Worm (Caenorhabditis elegans) whole organism, L4 larva: ENCODE measurements around the gene ZK675.4.

Experiments
- D1046.2 ChIP-seq: fragments of 200-800 bp; sonication (Bioruptor generic); IDR thresholded peaks from 2 replicates; pipeline ENCODE4 v1.3.6; 2022; ENCODE audit warnings: missing genetic modification characterization, missing compliant biosample characterization
- F26F4.8 ChIP-seq: fragments of 200-800 bp; sonication (Bioruptor generic); conservative IDR thresholded peaks from 2 replicates; pipeline ENCODE4 v1.3.6; 2022; ENCODE audit warnings: missing genetic modification characterization, missing compliant biosample characterization
- F37D6.2 ChIP-seq: sonication (generic microtip); optimal IDR thresholded peaks from 2 replicates; lab custom pipeline; 2016; ENCODE audit warnings: mild to moderate bottlenecking, missing genetic modification characterization, missing compliant biosample characterization
- R02D3.7 ChIP-seq: fragments of 150-350 bp; sonication (generic microtip); optimal IDR thresholded peaks from 3 replicates; lab custom pipeline; 2014; ENCODE audit warnings: missing biosample characterization, missing genetic modification characterization
- T20F7.1 ChIP-seq: fragments of 200-800 bp; sonication (Bioruptor generic); optimal IDR thresholded peaks from 2 replicates; lab custom pipeline; 2018; ENCODE audit warnings: mild to moderate bottlenecking, missing genetic modification characterization, missing compliant biosample characterization
- T26A8.4 ChIP-seq: fragments of 200-800 bp; sonication (Bioruptor generic); IDR thresholded peaks from 2 replicates; pipeline ENCODE4 v1.3.6; 2022; ENCODE audit warnings: missing genetic modification characterization, missing compliant biosample characterization
- Y48G9A.11 ChIP-seq: fragments of 200-800 bp; sonication (Bioruptor generic); IDR thresholded peaks from 2 replicates; pipeline ENCODE4 v1.3.6; 2022; ENCODE audit warnings: missing genetic modification reagents, missing genetic modification characterization, missing compliant biosample characterization
- Y75B8A.6 ChIP-seq: fragments of 200-800 bp; sonication (Bioruptor generic); IDR thresholded peaks from 2 replicates; pipeline ENCODE4 v1.3.6; 2022; ENCODE audit warnings: missing genetic modification reagents, missing genetic modification characterization, missing compliant biosample characterization
- aha-1 ChIP-seq: fragments of 150-350 bp; peaks from one replicate; lab custom pipeline; 2014; ENCODE audit warnings: missing biosample characterization, missing genetic modification characterization
- ama-1 ChIP-seq: fragments of 150-350 bp; optimal IDR thresholded peaks from 2 replicates; lab custom pipeline; 2014; ENCODE audit warnings: inconsistent platforms, mixed read lengths
- attf-4 ChIP-seq: sonication (generic microtip); optimal IDR thresholded peaks from 3 replicates; lab custom pipeline; 2017; ENCODE audit warnings: missing biosample characterization, missing genetic modification characterization
- ceh-20 ChIP-seq: fragments of 200-800 bp; sonication (Bioruptor generic); IDR thresholded peaks from 2 replicates; pipeline ENCODE4 v1.3.6; 2022; ENCODE audit warnings: missing genetic modification reagents, missing genetic modification characterization, missing compliant biosample characterization
- ceh-28 ChIP-seq: fragments of 150-350 bp; optimal IDR thresholded peaks from 2 replicates; lab custom pipeline; 2014; ENCODE audit warnings: missing biosample characterization, missing genetic modification reagents, missing genetic modification characterization
- ceh-44 ChIP-seq: fragments of 200-800 bp; sonication (Bioruptor generic); IDR thresholded peaks from 2 replicates; pipeline ENCODE4 v1.3.6; 2022; ENCODE audit warnings: missing genetic modification reagents, missing genetic modification characterization, missing compliant biosample characterization
- ceh-82 ChIP-seq: sonication (generic microtip); optimal IDR thresholded peaks from 2 replicates; lab custom pipeline; 2017; ENCODE audit warnings: missing biosample characterization, missing genetic modification characterization
- ctbp-1 ChIP-seq: fragments of 200-800 bp; sonication (Bioruptor generic); IDR thresholded peaks from 2 replicates; pipeline ENCODE4 v1.3.6; 2022; ENCODE audit warnings: missing genetic modification reagents, missing genetic modification characterization, missing compliant biosample characterization
- daf-16 ChIP-seq, 3 experiments: sonication (generic microtip); optimal IDR thresholded peaks; 2 replicates each; lab custom pipeline; 2016 to 2017; ENCODE audit warnings: missing genetic modification characterization in 3 of 3, missing genetic modification reagents in 3 of 3, mild to moderate bottlenecking in 2 of 3, missing compliant biosample characterization in 2 of 3, missing biosample characterization in 1 of 3, moderate library complexity in 1 of 3
- dmd-6 ChIP-seq: fragments of 200-800 bp; sonication (Bioruptor generic); IDR thresholded peaks from 2 replicates; pipeline ENCODE4 v1.3.6; 2022; ENCODE audit warnings: missing genetic modification reagents, missing genetic modification characterization, missing compliant biosample characterization
- dmd-8 ChIP-seq: fragments of 200-800 bp; sonication (Bioruptor generic); IDR thresholded peaks from 2 replicates; pipeline ENCODE4 v1.3.6; 2022; ENCODE audit warnings: missing genetic modification characterization, missing compliant biosample characterization
- dmd-9 ChIP-seq: fragments of 200-800 bp; sonication (Bioruptor generic); IDR thresholded peaks from 2 replicates; pipeline ENCODE4 v1.3.6; 2022; ENCODE audit warnings: missing genetic modification reagents, missing genetic modification characterization, missing compliant biosample characterization
- dpl-1 ChIP-seq: fragments of 150-350 bp; optimal IDR thresholded peaks from 2 replicates; lab custom pipeline; 2014; ENCODE audit warnings: missing biosample characterization, missing genetic modification reagents, missing genetic modification characterization
- dve-1 ChIP-seq: sonication (generic microtip); optimal IDR thresholded peaks from 2 replicates; lab custom pipeline; 2017; ENCODE audit warnings: antibody characterized with exemption, mild to moderate bottlenecking, missing genetic modification characterization, missing compliant biosample characterization; ENCODE audit not compliant: insufficient read depth
- egl-27 ChIP-seq: sonication (generic microtip); optimal IDR thresholded peaks from 3 replicates; lab custom pipeline; 2017; ENCODE audit warnings: missing biosample characterization, missing genetic modification reagents, missing genetic modification characterization
- fkh-10 ChIP-seq: fragments of 150-350 bp; optimal IDR thresholded peaks from 2 replicates; lab custom pipeline; 2014; ENCODE audit warnings: missing biosample characterization, missing genetic modification reagents, missing genetic modification characterization
- fos-1 ChIP-seq: fragments of 150-350 bp; optimal IDR thresholded peaks from 2 replicates; lab custom pipeline; 2014; ENCODE audit warnings: missing biosample characterization, missing genetic modification characterization
- hif-1 ChIP-seq, 2 experiments: sonication (generic microtip); optimal IDR thresholded peaks; 2 replicates each; lab custom pipeline; 2016 to 2017; ENCODE audit warnings: missing compliant biosample characterization in 2 of 2, missing genetic modification characterization in 2 of 2, missing genetic modification reagents in 2 of 2, missing genotype in 2 of 2, mild to moderate bottlenecking in 1 of 2
- hlh-11 ChIP-seq: fragments of 200-800 bp; sonication (Bioruptor generic); optimal IDR thresholded peaks from 2 replicates; lab custom pipeline; 2018; ENCODE audit warnings: mild to moderate bottlenecking, missing genetic modification characterization, missing compliant biosample characterization
- hlh-30 ChIP-seq: sonication (generic microtip); optimal IDR thresholded peaks from 2 replicates; lab custom pipeline; 2017; ENCODE audit warnings: antibody characterized with exemption, mild to moderate bottlenecking, missing genetic modification characterization, missing compliant biosample characterization; ENCODE audit not compliant: insufficient read depth
- hmg-1.1 ChIP-seq: fragments of 200-800 bp; sonication (Bioruptor generic); IDR thresholded peaks from 2 replicates; pipeline ENCODE4 v1.3.6; 2022; ENCODE audit warnings: missing genetic modification reagents, missing genetic modification characterization, missing compliant biosample characterization
- lim-7 ChIP-seq: fragments of 200-800 bp; sonication (Bioruptor generic); IDR thresholded peaks from 2 replicates; pipeline ENCODE4 v1.3.6; 2022; ENCODE audit warnings: missing genetic modification characterization, missing compliant biosample characterization
- lin-13 ChIP-seq: fragments of 150-350 bp; optimal IDR thresholded peaks from 2 replicates; lab custom pipeline; 2014; ENCODE audit warnings: missing biosample characterization, missing genetic modification reagents, missing genetic modification characterization
- mdl-1 ChIP-seq, 2 experiments: fragments of 150-350 bp in 1 of 2; sonication (generic microtip) in 1 of 2; optimal IDR thresholded peaks; 2 replicates each; lab custom pipeline; 2014 to 2017; ENCODE audit warnings: missing biosample characterization in 2 of 2, missing genetic modification characterization in 2 of 2
- mep-1 ChIP-seq: fragments of 150-350 bp; sonication (generic microtip); optimal IDR thresholded peaks from 3 replicates; lab custom pipeline; 2014; ENCODE audit warnings: missing biosample characterization, missing genetic modification characterization
- mes-2 ChIP-seq: sonication (generic microtip); optimal IDR thresholded peaks from 2 replicates; lab custom pipeline; 2016; ENCODE audit warnings: missing genotype, mild to moderate bottlenecking, missing genetic modification characterization, missing compliant biosample characterization; ENCODE audit not compliant: poor library complexity, severe bottlenecking
- mxl-2 ChIP-seq: fragments of 200-800 bp; sonication (Bioruptor generic); conservative IDR thresholded peaks from 2 replicates; pipeline ENCODE4 v1.3.6; 2022; ENCODE audit warnings: missing genetic modification reagents, missing genetic modification characterization, missing compliant biosample characterization
- mxl-3 ChIP-seq: fragments of 200-800 bp; sonication (Bioruptor generic); optimal IDR thresholded peaks from 2 replicates; lab custom pipeline; 2018; ENCODE audit warnings: mild to moderate bottlenecking, missing genetic modification characterization, missing compliant biosample characterization
- nhr-11 ChIP-seq: fragments of 150-350 bp; optimal IDR thresholded peaks from 2 replicates; lab custom pipeline; 2014; ENCODE audit warnings: missing biosample characterization, missing genetic modification characterization
- nhr-41 ChIP-seq: fragments of 200-800 bp; sonication (Bioruptor generic); IDR thresholded peaks from 2 replicates; pipeline ENCODE4 v1.3.6; 2022; ENCODE audit warnings: missing genetic modification reagents, missing genetic modification characterization, missing compliant biosample characterization
- nhr-42 ChIP-seq: fragments of 200-800 bp; sonication (Bioruptor generic); IDR thresholded peaks from 2 replicates; pipeline ENCODE4 v1.3.6; 2022; ENCODE audit warnings: missing genetic modification characterization, missing compliant biosample characterization
- nhr-6 ChIP-seq: fragments of 150-350 bp; optimal IDR thresholded peaks from 2 replicates; lab custom pipeline; 2014; ENCODE audit warnings: missing biosample characterization, missing genetic modification characterization
- nhr-76 ChIP-seq: fragments of 150-350 bp; optimal IDR thresholded peaks from 2 replicates; lab custom pipeline; 2014; ENCODE audit warnings: missing biosample characterization, missing genetic modification characterization
- nhr-77 ChIP-seq: fragments of 150-350 bp; optimal IDR thresholded peaks from 2 replicates; lab custom pipeline; 2014; ENCODE audit warnings: missing biosample characterization, missing genetic modification characterization
- pha-4 ChIP-seq, 2 experiments: fragments of 150-350 bp in 1 of 2; fragments of 200-800 bp in 1 of 2; sonication (Bioruptor generic) in 1 of 2; IDR thresholded peaks in 1 of 2; optimal IDR thresholded peaks in 1 of 2; 2 replicates each; pipeline versions ENCODE4 v1.3.6 to Lab custom; 2014 to 2022; ENCODE audit warnings: missing genetic modification characterization in 2 of 2, missing genetic modification reagents in 2 of 2, missing biosample characterization in 1 of 2, missing compliant biosample characterization in 1 of 2
- pqm-1 ChIP-seq: sonication (generic microtip); optimal IDR thresholded peaks from 2 replicates; lab custom pipeline; 2017; ENCODE audit warnings: missing biosample characterization, missing genetic modification characterization
- rbr-2 ChIP-seq: sonication (generic microtip); optimal IDR thresholded peaks from 2 replicates; lab custom pipeline; 2016; ENCODE audit warnings: missing genotype, missing genetic modification characterization, missing compliant biosample characterization
- skn-1 ChIP-seq: fragments of 150-350 bp; optimal IDR thresholded peaks from 2 replicates; lab custom pipeline; 2014; ENCODE audit warnings: missing biosample characterization, missing genetic modification characterization
- snpc-4 ChIP-seq: fragments of 150-350 bp; optimal IDR thresholded peaks from 2 replicates; lab custom pipeline; 2014; ENCODE audit warnings: missing biosample characterization, missing genetic modification characterization
- spr-1 ChIP-seq: sonication (generic microtip); optimal IDR thresholded peaks from 2 replicates; lab custom pipeline; 2016; ENCODE audit warnings: mild to moderate bottlenecking, missing genetic modification characterization, missing compliant biosample characterization
- spr-3 ChIP-seq: fragments of 200-800 bp; sonication (Bioruptor generic); optimal IDR thresholded peaks from 2 replicates; lab custom pipeline; 2018; ENCODE audit warnings: mild to moderate bottlenecking, missing genetic modification characterization, missing compliant biosample characterization
- unc-39 ChIP-seq: sonication (generic microtip); optimal IDR thresholded peaks from 2 replicates; lab custom pipeline; 2017; ENCODE audit warnings: missing biosample characterization, missing genetic modification characterization

The ZK675.4 gene

DNA sequence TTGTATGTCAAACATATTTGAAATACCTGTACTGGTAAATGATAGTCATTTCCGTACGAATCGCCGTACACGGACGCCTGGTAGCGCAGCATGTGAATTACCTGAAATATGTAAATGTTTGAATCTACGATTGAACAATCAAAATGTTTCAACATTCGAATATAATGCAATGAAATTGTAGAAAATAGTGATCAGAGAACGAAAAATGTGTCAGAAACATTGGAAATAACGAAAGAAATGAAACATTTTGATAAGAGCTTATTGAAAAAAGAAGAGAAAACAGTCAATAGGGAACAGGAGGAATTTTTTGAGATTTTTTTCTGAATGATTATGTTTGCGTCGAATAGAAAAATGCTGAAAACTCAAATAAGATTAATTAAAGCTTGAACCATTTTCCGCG, 41.1 kb upstream of the ZK675.4 start, which contains the start of gene ztf-17:
ztf-17 (minus strand) TSS at position 101 of the 400 bp plus-strand sequence.
- no peak for TF ChIP-seq Y75B8A.6
- TF ChIP-seq F26F4.8 (GFP tag; lab: Robert Waterston, UW): no peak
- peak; percentile 64 for TF ChIP-seq aha-1
- no peak for TF ChIP-seq nhr-41 (GFP tag; lab: Robert Waterston, UW)
- TF ChIP-seq mdl-1 (tag; optimal IDR thresholded peaks at IDR 0.05; lab: Kevin White, UChicago): no peak
- no peak for TF ChIP-seq spr-3
- TF ChIP-seq egl-27 (tag; lab: Kevin White, UChicago): no peak
- TF ChIP-seq skn-1 (tag; lab: Kevin White, UChicago): no peak

DNA sequence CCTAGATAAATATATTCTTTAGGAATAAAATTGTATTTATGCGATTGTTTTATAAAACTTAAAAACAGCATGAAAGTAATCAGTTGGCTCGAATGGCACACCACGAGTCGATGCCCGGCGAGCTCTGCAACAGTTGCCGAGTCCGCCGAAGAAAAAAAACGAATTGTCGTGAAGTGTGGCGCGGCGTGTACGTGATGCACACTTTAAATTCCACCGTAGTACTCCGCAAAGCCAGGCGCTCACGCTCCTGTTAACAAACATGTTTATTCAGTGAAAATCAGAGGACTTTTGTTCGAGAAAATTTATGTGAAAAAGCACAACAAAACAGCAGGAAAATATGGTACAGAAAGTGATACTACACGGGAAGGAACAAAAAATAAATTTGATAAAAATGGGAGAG, 40.5 kb upstream of the ZK675.4 start:
- TF ChIP-seq attf-4 (tag; lab: Kevin White, UChicago) (no peak), mes-2 (tag; lab: Kevin White, UChicago) (peak; percentile 54), dpl-1 (peak; percentile 43), mxl-3 (GFP tag; lab: Kevin White, UChicago) (no peak), ceh-44 (no peak), ama-1 (lab: Kevin White, UChicago) (peak; percentile 32), Y48G9A.11 (no peak), D1046.2 (no peak), T26A8.4 (GFP tag; lab: Robert Waterston, UW) (no peak), daf-16 (GFP tag; optimal IDR thresholded peaks at IDR 0.05; lab: Kevin White, UChicago) (peak; percentile 0 to 86), daf-16 (tag; optimal IDR thresholded peaks at IDR 0.05; lab: Kevin White, UChicago) (peak; percentile 51), spr-1 (tag; lab: Kevin White, UChicago) (no peak), ceh-20 (GFP tag; lab: Robert Waterston, UW) (no peak), rbr-2 (tag; lab: Kevin White, UChicago) (peak; percentile 25), fkh-10 (GFP tag; lab: Kevin White, UChicago) (no peak), T20F7.1 (peak; percentile 78), ceh-28 (tag; lab: Kevin White, UChicago) (no peak), mep-1 (tag; lab: Kevin White, UChicago) (peak; percentile 46), hif-1 (tag; optimal IDR thresholded peaks at IDR 0.05; lab: Kevin White, UChicago) (peak in 1 of 2 experiments; percentile 37), pqm-1 (tag; lab: Kevin White, UChicago) (no peak), nhr-42 (GFP tag; lab: Robert Waterston, UW) (no peak), nhr-77 (tag; lab: Kevin White, UChicago) (no peak), dmd-6 (GFP tag; lab: Robert Waterston, UW) (peak; percentile 27; the same call in 1 of the 2 replicates), aha-1 (peak; percentile 84), ctbp-1 (GFP tag; lab: Robert Waterston, UW) (no peak), lim-7 (GFP tag; lab: Robert Waterston, UW) (no peak), snpc-4 (tag; lab: Kevin White, UChicago) (no peak), dmd-8 (GFP tag; lab: Robert Waterston, UW) (no peak), nhr-11 (tag; lab: Kevin White, UChicago) (peak; percentile 1), hlh-11 (tag; lab: Kevin White, UChicago) (peak; percentile 22), R02D3.7 (no peak), dmd-9 (GFP tag; lab: Robert Waterston, UW) (no peak), nhr-76 (no peak), spr-3 (no peak), mxl-2 (GFP tag; lab: Robert Waterston, UW) (no peak), dve-1 (tag; lab: Kevin White, UChicago) (peak; percentile 6), unc-39 (tag; lab: Kevin White, UChicago) (no peak), hlh-30 (tag; lab: Kevin White, UChicago) (peak; percentile 71), F37D6.2 (tag; lab: Kevin White, UChicago) (no peak), pha-4 (GFP tag; IDR thresholded peaks at IDR 0.05; lab: Robert Waterston, UW) (no peak), pha-4 (tag; optimal IDR thresholded peaks at IDR 0.05; lab: Kevin White, UChicago) (no peak), hmg-1.1 (GFP tag; lab: Robert Waterston, UW) (peak; percentile 57; the same call in 1 of the 2 replicates), nhr-6 (tag; lab: Kevin White, UChicago) (peak; percentile 35), ceh-82 (tag; lab: Kevin White, UChicago) (no peak), lin-13 (peak; percentile 20), fos-1 (no peak)
